Worm (Caenorhabditis elegans) whole organism, L3 larva: ENCODE data around the gene nhr-115.

Experiments used
- R02D3.7 ChIP-seq: fragments of 150-350 bp; optimal IDR thresholded peaks from 2 replicates; lab custom pipeline; 2014; ENCODE audit warnings: missing biosample characterization, missing genetic modification characterization
- ZK546.5 ChIP-seq: sonication (generic microtip); optimal IDR thresholded peaks from 2 replicates; lab custom pipeline; 2017; ENCODE audit warnings: missing biosample characterization, missing genetic modification characterization
- aly-2 ChIP-seq: fragments of 150-350 bp; optimal IDR thresholded peaks from 2 replicates; lab custom pipeline; 2014; ENCODE audit warnings: missing biosample characterization, missing genetic modification characterization
- ama-1 ChIP-seq: fragments of 150-350 bp; optimal IDR thresholded peaks from 2 replicates; lab custom pipeline; 2018
- ceh-16 ChIP-seq: sonication (generic microtip); optimal IDR thresholded peaks from 2 replicates; lab custom pipeline; 2017; ENCODE audit warnings: missing biosample characterization, missing genetic modification characterization
- ceh-82 ChIP-seq: fragments of 150-350 bp; optimal IDR thresholded peaks from 2 replicates; lab custom pipeline; 2014; ENCODE audit warnings: missing biosample characterization, missing genetic modification characterization
- ceh-9 ChIP-seq: sonication (generic microtip); optimal IDR thresholded peaks from 2 replicates; lab custom pipeline; 2018; ENCODE audit warnings: missing biosample characterization, missing genetic modification characterization
- daf-12 ChIP-seq: fragments of 150-350 bp; optimal IDR thresholded peaks from 2 replicates; lab custom pipeline; 2014; ENCODE audit warnings: missing biosample characterization, missing genetic modification reagents, missing genetic modification characterization
- egl-27 ChIP-seq: sonication (generic microtip); optimal IDR thresholded peaks from 4 replicates; lab custom pipeline; 2017; ENCODE audit warnings: missing biosample characterization, missing genetic modification reagents, missing genetic modification characterization
- egl-5 ChIP-seq: fragments of 150-350 bp; optimal IDR thresholded peaks from 2 replicates; lab custom pipeline; 2017; ENCODE audit warnings: missing biosample characterization, missing genetic modification reagents, missing genetic modification characterization, inconsistent platforms
- elt-1 ChIP-seq: fragments of 150-350 bp; optimal IDR thresholded peaks from 2 replicates; lab custom pipeline; 2014; ENCODE audit warnings: missing biosample characterization, missing genetic modification characterization
- elt-2 ChIP-seq: sonication (generic microtip); optimal IDR thresholded peaks from 2 replicates; lab custom pipeline; 2016; ENCODE audit warnings: missing genetic modification reagents, mild to moderate bottlenecking, missing genetic modification characterization, missing compliant biosample characterization
- elt-3 ChIP-seq, 3 experiments: fragments of 150-350 bp in 1 of 3; sonication (generic microtip) in 2 of 3; optimal IDR thresholded peaks; 2 replicates in 2 of 3; 4 replicates in 1 of 3; lab custom pipeline; 2014 to 2017; ENCODE audit warnings: missing biosample characterization in 3 of 3, missing genetic modification characterization in 3 of 3
- eor-1 ChIP-seq, 2 experiments: fragments of 150-350 bp; optimal IDR thresholded peaks; 2 replicates each; lab custom pipeline; 2014 to 2018; ENCODE audit warnings: missing biosample characterization in 2 of 2, missing genetic modification characterization in 2 of 2
- fkh-10 ChIP-seq: sonication (generic microtip); optimal IDR thresholded peaks from 2 replicates; lab custom pipeline; 2017; ENCODE audit warnings: missing biosample characterization, missing genetic modification reagents, missing genetic modification characterization
- fkh-2 ChIP-seq: fragments of 150-350 bp; optimal IDR thresholded peaks from 2 replicates; lab custom pipeline; 2014; ENCODE audit warnings: missing biosample characterization, missing genetic modification reagents, missing genetic modification characterization
- hmg-11 ChIP-seq: sonication (generic microtip); optimal IDR thresholded peaks from 2 replicates; lab custom pipeline; 2016; ENCODE audit warnings: missing genetic modification characterization, missing compliant biosample characterization
- jun-1 ChIP-seq: fragments of 150-350 bp; optimal IDR thresholded peaks from 2 replicates; lab custom pipeline; 2014; ENCODE audit warnings: missing biosample characterization, missing genetic modification reagents, missing genetic modification characterization
- lin-15B ChIP-seq: fragments of 150-350 bp; optimal IDR thresholded peaks from 2 replicates; lab custom pipeline; 2014; ENCODE audit warnings: missing biosample characterization, missing genetic modification characterization
- lin-39 ChIP-seq: fragments of 150-350 bp; optimal IDR thresholded peaks from 2 replicates; lab custom pipeline; 2018; ENCODE audit warnings: missing biosample characterization, missing genetic modification reagents, missing genetic modification characterization
- lsy-12 ChIP-seq: sonication (generic microtip); optimal IDR thresholded peaks from 2 replicates; lab custom pipeline; 2016; ENCODE audit warnings: mild to moderate bottlenecking, missing genetic modification characterization, missing compliant biosample characterization
- mdl-1 ChIP-seq: fragments of 150-350 bp; optimal IDR thresholded peaks from 2 replicates; lab custom pipeline; 2014; ENCODE audit warnings: missing biosample characterization, missing genetic modification characterization
- mml-1 ChIP-seq: fragments of 150-350 bp; sonication (generic microtip); optimal IDR thresholded peaks from 3 replicates; lab custom pipeline; 2014; ENCODE audit warnings: missing biosample characterization, missing genetic modification characterization
- nfya-1 ChIP-seq: sonication (generic microtip); optimal IDR thresholded peaks from 2 replicates; lab custom pipeline; 2017; ENCODE audit warnings: missing genetic modification characterization, mild to moderate bottlenecking, missing compliant biosample characterization, antibody characterized with exemption, moderate library complexity; ENCODE audit not compliant: insufficient read depth
- nhr-11 ChIP-seq: fragments of 150-350 bp; optimal IDR thresholded peaks from 2 replicates; lab custom pipeline; 2014; ENCODE audit warnings: missing biosample characterization, missing genetic modification characterization
- nhr-12 ChIP-seq: fragments of 150-350 bp; optimal IDR thresholded peaks from 2 replicates; lab custom pipeline; 2014; ENCODE audit warnings: missing biosample characterization, missing genetic modification characterization
- nhr-23 ChIP-seq: fragments of 150-350 bp; optimal IDR thresholded peaks from 2 replicates; lab custom pipeline; 2014; ENCODE audit warnings: missing biosample characterization, missing genetic modification reagents, missing genetic modification characterization
- nhr-237 ChIP-seq: fragments of 150-350 bp; optimal IDR thresholded peaks from 2 replicates; lab custom pipeline; 2014; ENCODE audit warnings: missing biosample characterization, missing genetic modification characterization
- nhr-25 ChIP-seq: sonication (generic microtip); optimal IDR thresholded peaks from 2 replicates; lab custom pipeline; 2017; ENCODE audit warnings: missing biosample characterization, missing genetic modification characterization
- nhr-28 ChIP-seq: fragments of 150-350 bp; optimal IDR thresholded peaks from 2 replicates; lab custom pipeline; 2014; ENCODE audit warnings: missing biosample characterization, missing genetic modification characterization
- nhr-43 ChIP-seq: sonication (generic microtip); optimal IDR thresholded peaks from 2 replicates; lab custom pipeline; 2016; ENCODE audit warnings: mild to moderate bottlenecking, missing genetic modification characterization, missing compliant biosample characterization; ENCODE audit not compliant: poor library complexity, severe bottlenecking
- nhr-67 ChIP-seq: fragments of 150-350 bp; optimal IDR thresholded peaks from 2 replicates; lab custom pipeline; 2014; ENCODE audit warnings: missing biosample characterization, missing genetic modification characterization
- nhr-76 ChIP-seq: fragments of 150-350 bp; sonication (generic microtip); optimal IDR thresholded peaks from 5 replicates; lab custom pipeline; 2014; ENCODE audit warnings: missing biosample characterization, missing genetic modification characterization
- nhr-77 ChIP-seq: fragments of 150-350 bp; optimal IDR thresholded peaks from 2 replicates; lab custom pipeline; 2014; ENCODE audit warnings: missing biosample characterization, missing genetic modification characterization
- pha-4 ChIP-seq: fragments of 150-350 bp; optimal IDR thresholded peaks from 2 replicates; lab custom pipeline; 2014; ENCODE audit warnings: missing biosample characterization, missing genetic modification reagents, missing genetic modification characterization
- pqm-1 ChIP-seq: fragments of 150-350 bp; optimal IDR thresholded peaks from 2 replicates; lab custom pipeline; 2017; ENCODE audit warnings: missing biosample characterization, missing genetic modification characterization, inconsistent platforms
- sea-2 ChIP-seq: fragments of 150-350 bp; sonication (generic microtip); optimal IDR thresholded peaks from 4 replicates; lab custom pipeline; 2014; ENCODE audit warnings: missing biosample characterization, missing genetic modification reagents, missing genetic modification characterization
- skn-1 ChIP-seq: fragments of 150-350 bp; optimal IDR thresholded peaks from 2 replicates; lab custom pipeline; 2014; ENCODE audit warnings: missing biosample characterization, missing genetic modification characterization
- snpc-4 ChIP-seq: fragments of 150-350 bp; optimal IDR thresholded peaks from 2 replicates; lab custom pipeline; 2014; ENCODE audit warnings: missing biosample characterization, missing genetic modification characterization
- tbx-2 ChIP-seq: sonication (generic microtip); optimal IDR thresholded peaks from 2 replicates; lab custom pipeline; 2016; ENCODE audit warnings: mild to moderate bottlenecking, missing genetic modification characterization, missing compliant biosample characterization
- unc-39 ChIP-seq: sonication (generic microtip); optimal IDR thresholded peaks from 4 replicates; lab custom pipeline; 2017; ENCODE audit warnings: missing biosample characterization, missing genetic modification characterization
- unc-62 ChIP-seq: fragments of 150-350 bp; sonication (generic microtip); optimal IDR thresholded peaks from 4 replicates; lab custom pipeline; 2014; ENCODE audit warnings: missing biosample characterization, missing genetic modification reagents, missing genetic modification characterization
- ztf-11 ChIP-seq: fragments of 150-350 bp; optimal IDR thresholded peaks from 2 replicates; lab custom pipeline; 2014; ENCODE audit warnings: missing biosample characterization, missing genetic modification characterization
- ztf-4 ChIP-seq: fragments of 150-350 bp; optimal IDR thresholded peaks from 2 replicates; lab custom pipeline; 2014; ENCODE audit warnings: missing biosample characterization, missing genetic modification characterization

The nhr-115 gene

ce11 chrV:2326378-2326777, 34.0 kb downstream of the nhr-115 start, which contains the start of gene pud-4:
Gene pud-4 (plus strand): TSS chrV:2326678.
- TF ChIP-seq ceh-82: no peak
- TF ChIP-seq aly-2 (tag; lab: Kevin White, UChicago): no peak
- no peak for TF ChIP-seq nhr-77 (tag; lab: Kevin White, UChicago)
- TF ChIP-seq ztf-4 (tag; lab: Kevin White, UChicago): no peak
- TF ChIP-seq ceh-9: no peak
- TF ChIP-seq lin-15B: no peak
- no peak for TF ChIP-seq nhr-11 (tag; lab: Kevin White, UChicago)
- no peak for TF ChIP-seq nhr-237 (tag; lab: Kevin White, UChicago)
- no peak for TF ChIP-seq ZK546.5
- no peak for TF ChIP-seq nhr-23 (tag; lab: Kevin White, UChicago)
- no peak for TF ChIP-seq pha-4 (tag; lab: Kevin White, UChicago)
- TF ChIP-seq elt-1 (tag; lab: Kevin White, UChicago): no peak
- no peak for TF ChIP-seq snpc-4 (tag; lab: Kevin White, UChicago)
- no peak for TF ChIP-seq nhr-12 (tag; lab: Kevin White, UChicago)
- no peak for TF ChIP-seq nhr-28 (tag; lab: Kevin White, UChicago)
- TF ChIP-seq nhr-76 (tag; lab: Kevin White, UChicago): no peak
- no peak for TF ChIP-seq lin-39 (tag; lab: Kevin White, UChicago)
- TF ChIP-seq fkh-2 (tag; lab: Kevin White, UChicago): no peak
- no peak for TF ChIP-seq egl-5 (tag; lab: Kevin White, UChicago)
- TF ChIP-seq hmg-11: no peak

ce11 chrV:2327124-2327523, 34.8 kb downstream of the nhr-115 start:
- TF ChIP-seq aly-2 (tag; lab: Kevin White, UChicago) (no peak), ceh-16 (no peak), pha-4 (tag; lab: Kevin White, UChicago) (peak; percentile 30), R02D3.7 (tag; lab: Kevin White, UChicago) (no peak), mdl-1 (no peak), mml-1 (no peak), fkh-2 (tag; lab: Kevin White, UChicago) (no peak), nhr-28 (tag; lab: Kevin White, UChicago) (no peak), egl-27 (no peak), elt-3 (tag; optimal IDR thresholded peaks at IDR 0.05; lab: Kevin White, UChicago) (no peak), ZK546.5 (no peak), tbx-2 (tag; lab: Kevin White, UChicago) (no peak), daf-12 (tag; lab: Kevin White, UChicago) (no peak), unc-62 (GFP tag; lab: Kevin White, UChicago) (no peak), eor-1 (tag; optimal IDR thresholded peaks at IDR 0.05; lab: Kevin White, UChicago) (no peak), snpc-4 (tag; lab: Kevin White, UChicago) (no peak), ztf-11 (tag; lab: Kevin White, UChicago) (no peak), ama-1 (no peak), ceh-9 (no peak), nhr-237 (tag; lab: Kevin White, UChicago) (no peak), nhr-12 (tag; lab: Kevin White, UChicago) (no peak), elt-2 (peak; percentile 98), jun-1 (tag; lab: Kevin White, UChicago) (peak; percentile 58), lin-15B (no peak), nhr-43 (tag; lab: Kevin White, UChicago) (no peak), nhr-25 (tag; lab: Kevin White, UChicago) (no peak), nhr-11 (tag; lab: Kevin White, UChicago) (no peak), nhr-77 (tag; lab: Kevin White, UChicago) (no peak), ceh-82 (no peak), ztf-4 (tag; lab: Kevin White, UChicago) (no peak), pqm-1 (tag; lab: Kevin White, UChicago) (peak; percentile 99), lin-39 (tag; lab: Kevin White, UChicago) (no peak), egl-5 (tag; lab: Kevin White, UChicago) (no peak), nfya-1 (tag; lab: Kevin White, UChicago) (peak; percentile 41), unc-39 (tag; lab: Kevin White, UChicago) (no peak), skn-1 (tag; lab: Kevin White, UChicago) (no peak), elt-1 (tag; lab: Kevin White, UChicago) (no peak), nhr-23 (tag; lab: Kevin White, UChicago) (no peak), lsy-12 (tag; lab: Kevin White, UChicago) (no peak), nhr-67 (no peak), sea-2 (GFP tag; lab: Kevin White, UChicago) (no peak), fkh-10 (GFP tag; lab: Kevin White, UChicago) (no peak)
